Fruit fly (Drosophila melanogaster): ENCODE results near the gene jvl.

The jvl gene

DNA sequence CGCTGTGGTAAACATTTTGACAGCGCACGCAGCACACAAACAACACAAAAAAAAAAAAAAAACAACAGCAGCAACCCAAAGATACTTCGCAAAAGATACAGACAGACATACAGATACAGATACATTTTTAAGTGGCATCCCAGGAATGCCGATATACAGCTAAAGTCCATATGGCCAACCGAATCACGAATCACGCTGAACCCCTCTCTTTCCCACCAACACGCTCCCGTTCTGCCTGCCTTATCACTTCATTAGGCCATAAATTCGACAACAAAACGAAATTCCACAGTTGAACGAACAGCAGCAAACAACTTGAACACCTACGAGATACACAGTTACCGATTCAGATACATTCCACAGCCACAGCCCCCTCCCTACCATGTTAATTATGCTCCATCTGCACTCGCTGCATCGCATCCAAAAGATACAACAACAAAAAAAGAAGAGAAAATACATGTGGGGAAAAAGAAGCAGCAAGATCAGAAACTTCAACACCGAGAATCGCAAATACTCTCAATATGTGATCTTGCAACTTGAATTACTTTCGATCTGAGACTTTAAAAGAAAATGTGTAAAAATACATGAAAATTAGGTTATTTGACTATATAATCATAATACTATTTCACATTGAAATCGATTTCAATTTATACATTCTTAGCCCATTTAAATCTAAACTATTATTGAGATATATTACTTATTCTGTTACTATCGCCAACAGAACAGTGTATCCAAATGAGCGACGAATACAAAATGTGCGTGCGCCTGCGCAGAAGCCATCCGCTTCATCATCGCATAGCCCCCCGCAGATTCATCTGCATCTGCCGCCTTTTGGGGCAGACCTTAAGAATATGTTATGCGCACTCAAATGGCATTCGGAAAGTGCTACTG lies 24.9 kb upstream of the jvl start (continued):
- TF ChIP-seq nerfin-2 (GFP tag; IDR thresholded peaks at IDR 0.05; ENCODE audit: partially characterized antibody) (0 out of 2 replicates have a peak, but pooled peaks have one; percentile 37), fd96Cb (tag; optimal IDR thresholded peaks at IDR 0.05) (no peak), kni (GFP tag; optimal IDR thresholded peaks at IDR 0.05) (peak; percentile 13), Max (GFP tag; optimal IDR thresholded peaks at IDR 0.05) (no peak), Myb (GFP tag; optimal IDR thresholded peaks at IDR 0.05) (no peak), CG10979 (tag; optimal IDR thresholded peaks at IDR 0.05) (peak; percentile 38), chm (GFP tag; IDR thresholded peaks at IDR 0.05) (no peak), CG7556 (GFP tag; optimal IDR thresholded peaks at IDR 0.05) (peak; percentile 7), Dref (GFP tag; IDR thresholded peaks at IDR 0.05) (no peak), otp (GFP tag; IDR thresholded peaks at IDR 0.05) (no peak), HLH4C (GFP tag; IDR thresholded peaks at IDR 0.05; ENCODE audit: partially characterized antibody) (no peak), pan (optimal IDR thresholded peaks at IDR 0.05) (no peak), pan (GFP tag; optimal IDR thresholded peaks at IDR 0.05 in 1 of 2, IDR thresholded peaks at IDR 0.05 in 1 of 2) (no peak), oc (tag; optimal IDR thresholded peaks at IDR 0.05) (peak; percentile 18), unpg (GFP tag; optimal IDR thresholded peaks at IDR 0.05) (peak; percentile 3), stc (GFP tag; IDR thresholded peaks at IDR 0.05) (no peak), CG4282 (GFP tag; optimal IDR thresholded peaks at IDR 0.05) (no peak), lola (GFP tag; optimal IDR thresholded peaks at IDR 0.05) (peak in 1 of 3 experiments; percentile 61), CG17361 (GFP tag; IDR thresholded peaks at IDR 0.05) (peak; percentile 59; the same call in 2 of the 3 replicates), CG16815 (GFP tag; optimal IDR thresholded peaks at IDR 0.05) (no peak), CG3163 (GFP tag; optimal IDR thresholded peaks at IDR 0.05) (peak; percentile 13), CG12769 (tag; optimal IDR thresholded peaks at IDR 0.05) (no peak), sna (GFP tag; IDR thresholded peaks at IDR 0.05; ENCODE audit: partially characterized antibody) (no peak), croc (GFP tag; conservative IDR thresholded peaks at IDR 0.05) (peak; percentile 36; the same call in 2 of the 3 replicates), Dek (tag; optimal IDR thresholded peaks at IDR 0.05) (no peak), eyg (GFP tag; optimal IDR thresholded peaks at IDR 0.05) (no peak), ssp (GFP tag; IDR thresholded peaks at IDR 0.05) (no peak), Jarid2 (GFP tag; optimal IDR thresholded peaks at IDR 0.05) (no peak), dmrt99B (tag; optimal IDR thresholded peaks at IDR 0.05) (peak; percentile 3), chinmo (GFP tag; IDR thresholded peaks at IDR 0.05; ENCODE audit: partially characterized antibody) (0 out of 4 replicates have a peak, but pooled peaks have one; percentile 41), phol (tag; optimal IDR thresholded peaks at IDR 0.05) (peak; percentile 31), nom (GFP tag; optimal IDR thresholded peaks at IDR 0.05) (peak; percentile 36), sd (tag; optimal IDR thresholded peaks at IDR 0.05) (peak; percentile 100), cg (GFP tag; optimal IDR thresholded peaks at IDR 0.05) (peak; percentile 42), toy (GFP tag; IDR thresholded peaks at IDR 0.05) (no peak), HLHmδ (GFP tag; optimal IDR thresholded peaks at IDR 0.05) (no peak)

DNA sequence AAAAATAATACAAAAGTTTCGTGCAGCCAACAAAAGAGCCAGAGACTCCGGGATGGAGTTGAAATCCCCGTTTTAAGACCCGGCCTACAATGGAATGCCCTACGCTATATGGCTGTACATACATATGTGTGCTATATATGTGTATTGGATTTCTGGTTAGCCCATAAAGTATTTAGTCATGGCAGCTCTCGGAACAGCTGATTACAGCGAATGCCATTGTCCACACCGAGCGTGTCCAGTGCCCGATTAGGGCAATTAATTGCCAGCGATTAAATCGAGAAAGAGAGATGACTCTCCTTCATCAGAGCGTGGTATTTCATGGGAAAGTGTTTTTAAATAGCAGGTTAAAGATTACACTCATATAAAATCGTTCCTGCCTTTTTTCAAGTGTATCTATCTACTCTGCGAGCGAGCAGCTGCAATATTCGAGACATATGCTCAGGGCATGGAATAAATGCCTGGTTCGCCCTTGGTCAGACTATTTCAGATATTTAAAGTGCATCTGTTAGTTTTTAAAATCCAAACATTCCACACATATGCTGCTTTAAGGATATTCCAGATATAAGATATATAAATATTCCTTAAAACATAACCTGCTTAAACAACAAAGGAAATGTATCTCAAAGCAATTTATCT lies 24.2 kb upstream of the jvl start:
- TF ChIP-seq twi (tag; optimal IDR thresholded peaks at IDR 0.05) (peak; percentile 100), pan (optimal IDR thresholded peaks at IDR 0.05) (no peak), pan (GFP tag; optimal IDR thresholded peaks at IDR 0.05 in 1 of 2, IDR thresholded peaks at IDR 0.05 in 1 of 2) (peak in 1 of 2 experiments; percentile 14), exex (tag; optimal IDR thresholded peaks at IDR 0.05) (peak; percentile 20), CG8944 (GFP tag; optimal IDR thresholded peaks at IDR 0.05) (no peak), Neu2 (GFP tag; optimal IDR thresholded peaks at IDR 0.05; ENCODE audit: borderline replicate concordance) (no peak), jumu (GFP tag; optimal IDR thresholded peaks at IDR 0.05) (no peak), Drgx (GFP tag; IDR thresholded peaks at IDR 0.05) (peak; percentile 40), sima (GFP tag; optimal IDR thresholded peaks at IDR 0.05) (no peak), Ssrp (tag; optimal IDR thresholded peaks at IDR 0.05) (no peak), vfl (GFP tag; optimal IDR thresholded peaks at IDR 0.05) (no peak), Sin3A (optimal IDR thresholded peaks at IDR 0.05) (no peak), Blimp-1 (GFP tag; optimal IDR thresholded peaks at IDR 0.05) (peak; percentile 1), Fer1 (GFP tag; optimal IDR thresholded peaks at IDR 0.05) (no peak)

Data from whole organism, embryonic.